ENCODE assay signal across 1 fruit fly cellular context in the genomic region with DNA sequence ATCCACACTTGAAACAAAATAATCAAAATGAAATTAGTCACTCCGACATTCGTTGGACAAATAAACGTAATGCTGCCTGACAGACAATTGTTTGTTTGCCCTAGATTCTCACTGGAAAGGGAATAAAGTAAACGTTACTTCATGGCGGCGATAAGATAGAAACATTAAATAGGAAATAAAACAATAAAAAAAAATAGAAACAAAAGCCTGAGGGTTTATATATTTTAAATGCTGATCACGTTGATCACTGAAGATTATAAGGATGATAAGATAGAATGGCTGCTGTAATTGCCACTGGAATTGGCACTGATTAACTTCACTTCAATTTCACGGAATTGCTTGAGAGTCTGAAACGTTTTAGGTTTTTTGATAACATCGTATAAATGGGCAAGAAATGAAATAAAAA.
TF ChIP-seq lines count a peak whose summit lies in the region.

No protein-coding gene starts in this region.

TF ChIP-seq in whole organism, embryonic, 481 proteins besides CTCF, POLR2A, EP300 and RAD21 (continued from another document):
- TF ChIP-seq CG1529 (GFP tag; optimal IDR thresholded peaks at IDR 0.05; lab: Kevin White, UChicago), result peak; percentile 37
- TF ChIP-seq jing (GFP tag; optimal IDR thresholded peaks at IDR 0.05; lab: Kevin White, UChicago), result no peak
- TF ChIP-seq hbn (GFP tag; IDR thresholded peaks at IDR 0.05; lab: Robert Waterston, UW; ENCODE audit: partially characterized antibody), result no peak
- no peak for TF ChIP-seq CG11247 (GFP tag; IDR thresholded peaks at IDR 0.05; lab: Robert Waterston, UW)
- TF ChIP-seq CG14710 (tag; optimal IDR thresholded peaks at IDR 0.05; lab: Kevin White, UChicago), result peak; percentile 1
- no peak for TF ChIP-seq CG7357 (GFP tag; IDR thresholded peaks at IDR 0.05; lab: Robert Waterston, UW)
- peak; percentile 39 for TF ChIP-seq unpg (GFP tag; optimal IDR thresholded peaks at IDR 0.05; lab: Kevin White, UChicago)
- no peak for TF ChIP-seq repo (GFP tag; optimal IDR thresholded peaks at IDR 0.05; lab: Kevin White, UChicago)
- TF ChIP-seq Fer1 (GFP tag; optimal IDR thresholded peaks at IDR 0.05; lab: Kevin White, UChicago), result peak; percentile 33
- no peak for TF ChIP-seq Dref (GFP tag; IDR thresholded peaks at IDR 0.05; lab: Robert Waterston, UW)
- TF ChIP-seq danr (GFP tag; IDR thresholded peaks at IDR 0.05; lab: Robert Waterston, UW), result no peak
- no peak for TF ChIP-seq CG11398 (GFP tag; optimal IDR thresholded peaks at IDR 0.05; lab: Kevin White, UChicago)
- TF ChIP-seq ssp (GFP tag; IDR thresholded peaks at IDR 0.05; lab: Robert Waterston, UW), result no peak
- TF ChIP-seq CG4404 (GFP tag; IDR thresholded peaks at IDR 0.05; lab: Robert Waterston, UW), result no peak
- no peak for TF ChIP-seq ham (GFP tag; IDR thresholded peaks at IDR 0.05; lab: Robert Waterston, UW)
- peak; percentile 49 for TF ChIP-seq CG10543 (GFP tag; optimal IDR thresholded peaks at IDR 0.05; lab: Kevin White, UChicago)
- TF ChIP-seq CG11696 (GFP tag; IDR thresholded peaks at IDR 0.05; lab: Robert Waterston, UW), result no peak
- TF ChIP-seq Vsx1 (GFP tag; optimal IDR thresholded peaks at IDR 0.05; lab: Kevin White, UChicago), result peak; percentile 58
- peak; percentile 44 for TF ChIP-seq CG33557 (GFP tag; optimal IDR thresholded peaks at IDR 0.05; lab: Kevin White, UChicago)
- no peak for TF ChIP-seq E2f1 (GFP tag; IDR thresholded peaks at IDR 0.05; lab: Robert Waterston, UW)
- TF ChIP-seq CG12769 (tag; optimal IDR thresholded peaks at IDR 0.05; lab: Kevin White, UChicago), result peak; percentile 20
- no peak for TF ChIP-seq z (GFP tag; IDR thresholded peaks at IDR 0.05; lab: Robert Waterston, UW)
- TF ChIP-seq Mrtf (GFP tag; IDR thresholded peaks at IDR 0.05; lab: Robert Waterston, UW), result no peak
- no peak for TF ChIP-seq Myb (GFP tag; optimal IDR thresholded peaks at IDR 0.05; lab: Kevin White, UChicago)
- peak; percentile 66 for TF ChIP-seq ATbp (GFP tag; optimal IDR thresholded peaks at IDR 0.05; lab: Kevin White, UChicago)
- peak; percentile 31; the same call in 1 of the 2 replicates for TF ChIP-seq CG31441 (GFP tag; IDR thresholded peaks at IDR 0.05; lab: Robert Waterston, UW)
- TF ChIP-seq Oaz (GFP tag; IDR thresholded peaks at IDR 0.05; lab: Robert Waterston, UW), result no peak
